Fruit fly (Drosophila melanogaster): Measurements from ENCODE around the gene tim.

DNA sequence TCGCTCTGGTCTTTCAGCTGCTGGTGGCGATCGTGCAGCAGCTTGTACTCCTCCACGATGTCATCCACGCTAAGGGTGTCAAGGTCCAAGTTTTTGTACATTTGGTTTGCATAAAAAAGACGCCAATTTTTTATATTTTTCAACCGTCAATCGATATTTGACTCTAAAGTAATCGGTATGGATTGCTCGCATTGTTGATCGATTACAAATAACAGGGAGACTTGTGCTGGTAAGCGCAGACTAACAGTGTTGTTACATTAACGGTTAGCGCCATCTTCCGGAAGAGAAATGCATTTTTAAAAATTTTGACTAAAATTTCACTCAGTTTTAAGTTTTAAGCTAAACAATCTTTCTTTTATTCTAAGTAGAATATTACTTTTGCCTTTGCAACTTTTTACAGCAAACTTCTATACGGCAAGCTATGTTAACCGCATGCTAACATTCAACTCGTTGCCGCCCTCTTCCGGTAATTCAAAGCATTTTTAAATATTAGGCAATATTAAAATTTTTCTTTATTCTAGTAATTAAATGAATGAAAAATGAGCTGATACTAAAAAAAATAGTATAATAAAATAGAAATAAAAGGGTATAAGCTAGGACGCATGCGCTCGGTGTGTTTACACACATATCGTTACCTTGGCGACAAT is 22.4 kb upstream of the tim start, which contains the start of the genes Spindly and IFT57:
- TF ChIP-seq EcR (GFP tag; optimal IDR thresholded peaks at IDR 0.05), result no peak
- no peak for TF ChIP-seq D1 (tag; optimal IDR thresholded peaks at IDR 0.05)
